Worm (Caenorhabditis elegans) whole organism, L1 larva: ENCODE data around the gene vps-22.
A peak's percentile ranks its signal among the peaks of the same experiment; 100 is the strongest.

Experiments used
- C16A3.4 ChIP-seq: fragments of 150-350 bp; optimal IDR thresholded peaks from 2 replicates; lab custom pipeline; 2014; ENCODE audit warnings: missing biosample characterization, missing genetic modification characterization
- alr-1 ChIP-seq: fragments of 200-800 bp; sonication (Bioruptor generic); optimal IDR thresholded peaks from 2 replicates; lab custom pipeline; 2018; ENCODE audit warnings: borderline replicate concordance, mild to moderate bottlenecking, missing genetic modification characterization, missing compliant biosample characterization
- aly-2 ChIP-seq: fragments of 150-350 bp; optimal IDR thresholded peaks from 2 replicates; lab custom pipeline; 2014; ENCODE audit warnings: missing biosample characterization, missing genetic modification characterization
- blmp-1 ChIP-seq: fragments of 150-350 bp; optimal IDR thresholded peaks from 2 replicates; lab custom pipeline; 2014; ENCODE audit warnings: missing biosample characterization, missing genetic modification characterization
- ceh-90 ChIP-seq: sonication (generic microtip); optimal IDR thresholded peaks from 2 replicates; lab custom pipeline; 2016; ENCODE audit warnings: missing genetic modification characterization, missing compliant biosample characterization
- dpl-1 ChIP-seq, 3 experiments: fragments of 150-350 bp in 2 of 3; sonication (generic microtip) in 1 of 3; optimal IDR thresholded peaks; 2 replicates each; lab custom pipeline; 2014 to 2017; ENCODE audit warnings: missing biosample characterization in 3 of 3, missing genetic modification characterization in 3 of 3, missing genetic modification reagents in 3 of 3
- dsc-1 ChIP-seq: sonication (generic microtip); optimal IDR thresholded peaks from 2 replicates; lab custom pipeline; 2016; ENCODE audit warnings: mild to moderate bottlenecking, missing genetic modification characterization, missing compliant biosample characterization
- efl-1 ChIP-seq, 4 experiments: fragments of 150-350 bp; optimal IDR thresholded peaks in 3 of 4; peaks in 1 of 4; 1 replicate in 1 of 4; 2 replicates in 3 of 4; lab custom pipeline; 2014; ENCODE audit warnings: missing biosample characterization in 2 of 4, missing genetic modification characterization in 2 of 4, missing genetic modification reagents in 2 of 4
- efl-3 ChIP-seq: fragments of 200-800 bp; sonication (Bioruptor generic); optimal IDR thresholded peaks from 2 replicates; lab custom pipeline; 2018; ENCODE audit warnings: mild to moderate bottlenecking, missing genetic modification characterization, missing compliant biosample characterization
- elt-3 ChIP-seq, 6 experiments: fragments of 150-350 bp in 1 of 6; sonication (generic microtip); optimal IDR thresholded peaks; 2 replicates each; lab custom pipeline; 2017 to 2018; ENCODE audit warnings: missing biosample characterization in 6 of 6, missing genetic modification characterization in 6 of 6, inconsistent platforms in 1 of 6
- fkh-10 ChIP-seq: sonication (generic microtip); optimal IDR thresholded peaks from 2 replicates; lab custom pipeline; 2017; ENCODE audit warnings: missing biosample characterization, missing genetic modification reagents, missing genetic modification characterization
- fkh-4 ChIP-seq: sonication (generic microtip); optimal IDR thresholded peaks from 2 replicates; lab custom pipeline; 2016; ENCODE audit warnings: missing compliant biosample characterization, missing genetic modification characterization, borderline replicate concordance
- hlh-17 ChIP-seq: fragments of 200-800 bp; sonication (Bioruptor generic); optimal IDR thresholded peaks from 2 replicates; lab custom pipeline; 2018; ENCODE audit warnings: missing genetic modification characterization, mild to moderate bottlenecking, missing compliant biosample characterization, moderate library complexity, borderline replicate concordance
- hlh-4 ChIP-seq: sonication (generic microtip); optimal IDR thresholded peaks from 2 replicates; lab custom pipeline; 2016; ENCODE audit warnings: mild to moderate bottlenecking, missing genetic modification characterization, missing compliant biosample characterization
- hpl-2 ChIP-seq: fragments of 150-350 bp; optimal IDR thresholded peaks from 2 replicates; lab custom pipeline; 2014; ENCODE audit warnings: missing biosample characterization, missing genetic modification reagents, missing genetic modification characterization
- irx-1 ChIP-seq: sonication (generic microtip); optimal IDR thresholded peaks from 2 replicates; lab custom pipeline; 2016; ENCODE audit warnings: missing genetic modification characterization, missing compliant biosample characterization
- isw-1 ChIP-seq: fragments of 200-800 bp; sonication (Bioruptor generic); IDR thresholded peaks from 2 replicates; pipeline ENCODE4 v1.3.6; 2022; ENCODE audit warnings: missing genetic modification characterization, missing compliant biosample characterization
- lin-14 ChIP-seq: fragments of 200-800 bp; sonication (Bioruptor generic); optimal IDR thresholded peaks from 2 replicates; lab custom pipeline; 2018; ENCODE audit warnings: mild to moderate bottlenecking, missing genetic modification characterization, moderate library complexity, missing compliant biosample characterization
- lin-15B ChIP-seq: fragments of 150-350 bp; sonication (generic microtip); optimal IDR thresholded peaks from 3 replicates; lab custom pipeline; 2014; ENCODE audit warnings: missing biosample characterization, missing genetic modification characterization
- lin-35 ChIP-seq, 2 experiments: fragments of 150-350 bp; optimal IDR thresholded peaks; 2 replicates each; lab custom pipeline; 2014; ENCODE audit warnings: missing biosample characterization in 2 of 2, missing genetic modification characterization in 2 of 2, missing genetic modification reagents in 2 of 2
- lir-3 ChIP-seq: sonication (generic microtip); optimal IDR thresholded peaks from 2 replicates; lab custom pipeline; 2016; ENCODE audit warnings: mild to moderate bottlenecking, missing genetic modification characterization, moderate library complexity, missing compliant biosample characterization; ENCODE audit not compliant: poor library complexity
- lsy-2 ChIP-seq, 2 experiments: fragments of 150-350 bp; optimal IDR thresholded peaks; 2 replicates each; lab custom pipeline; 2014; ENCODE audit warnings: missing biosample characterization in 2 of 2, missing genetic modification characterization in 2 of 2
- mep-1 ChIP-seq: fragments of 150-350 bp; optimal IDR thresholded peaks from 2 replicates; lab custom pipeline; 2014; ENCODE audit warnings: missing biosample characterization, missing genetic modification characterization
- nhr-19 ChIP-seq: fragments of 200-800 bp; sonication (Bioruptor generic); conservative IDR thresholded peaks from 2 replicates; pipeline ENCODE4 v1.3.6; 2022; ENCODE audit warnings: missing genetic modification characterization, missing compliant biosample characterization
- nhr-20 ChIP-seq: sonication (generic microtip); optimal IDR thresholded peaks from 2 replicates; lab custom pipeline; 2016; ENCODE audit warnings: mild to moderate bottlenecking, missing genetic modification characterization, missing compliant biosample characterization
- nhr-28 ChIP-seq: fragments of 150-350 bp; optimal IDR thresholded peaks from 2 replicates; lab custom pipeline; 2014; ENCODE audit warnings: missing biosample characterization, missing genetic modification characterization
- nhr-47 ChIP-seq: sonication (generic microtip); optimal IDR thresholded peaks from 2 replicates; lab custom pipeline; 2016; ENCODE audit warnings: mild to moderate bottlenecking, missing genetic modification characterization, moderate library complexity, missing compliant biosample characterization
- nhr-71 ChIP-seq: sonication (generic microtip); optimal IDR thresholded peaks from 2 replicates; lab custom pipeline; 2016; ENCODE audit warnings: mild to moderate bottlenecking, missing genetic modification characterization, moderate library complexity, missing compliant biosample characterization
- nhr-76 ChIP-seq: sonication (generic microtip); optimal IDR thresholded peaks from 2 replicates; lab custom pipeline; 2017; ENCODE audit warnings: missing biosample characterization, missing genetic modification characterization
- nhr-77 ChIP-seq: fragments of 150-350 bp; optimal IDR thresholded peaks from 2 replicates; lab custom pipeline; 2014; ENCODE audit warnings: missing biosample characterization, missing genetic modification characterization
- nhr-85 ChIP-seq: sonication (generic microtip); peaks from one replicate; lab custom pipeline; 2016; ENCODE audit warnings: missing genetic modification characterization, inconsistent platforms, missing compliant biosample characterization
- nhr-90 ChIP-seq: sonication (generic microtip); optimal IDR thresholded peaks from 2 replicates; lab custom pipeline; 2016; ENCODE audit warnings: mild to moderate bottlenecking, missing genetic modification characterization, missing compliant biosample characterization; ENCODE audit not compliant: poor library complexity
- pag-3 ChIP-seq: sonication (generic microtip); optimal IDR thresholded peaks from 2 replicates; lab custom pipeline; 2017; ENCODE audit warnings: missing genetic modification characterization, mild to moderate bottlenecking, missing compliant biosample characterization, antibody characterized with exemption, borderline replicate concordance; ENCODE audit not compliant: insufficient read depth
- pqm-1 ChIP-seq: sonication (generic microtip); optimal IDR thresholded peaks from 3 replicates; lab custom pipeline; 2017; ENCODE audit warnings: missing biosample characterization, missing genetic modification characterization
- snu-23 ChIP-seq: sonication (generic microtip); optimal IDR thresholded peaks from 2 replicates; lab custom pipeline; 2016; ENCODE audit warnings: missing genetic modification characterization, missing compliant biosample characterization
- sox-4 ChIP-seq: sonication (generic microtip); optimal IDR thresholded peaks from 2 replicates; lab custom pipeline; 2016; ENCODE audit warnings: missing genetic modification characterization, missing compliant biosample characterization
- sup-37 ChIP-seq: fragments of 200-800 bp; sonication (Bioruptor generic); optimal IDR thresholded peaks from 2 replicates; lab custom pipeline; 2018; ENCODE audit warnings: mild to moderate bottlenecking, missing genetic modification characterization, missing compliant biosample characterization
- swsn-7 ChIP-seq: sonication (generic microtip); optimal IDR thresholded peaks from 2 replicates; lab custom pipeline; 2016; ENCODE audit warnings: missing genetic modification characterization, missing compliant biosample characterization
- tbx-2 ChIP-seq: sonication (generic microtip); optimal IDR thresholded peaks from 2 replicates; lab custom pipeline; 2016; ENCODE audit warnings: missing genetic modification characterization, missing compliant biosample characterization
- unc-130 ChIP-seq: fragments of 150-350 bp; optimal IDR thresholded peaks from 2 replicates; lab custom pipeline; 2017; ENCODE audit warnings: missing biosample characterization, missing genetic modification characterization, inconsistent platforms
- unc-62 ChIP-seq: fragments of 150-350 bp; optimal IDR thresholded peaks from 2 replicates; lab custom pipeline; 2014; ENCODE audit warnings: missing biosample characterization, missing genetic modification reagents, missing genetic modification characterization
- unc-98 ChIP-seq: fragments of 200-800 bp; sonication (Bioruptor generic); IDR thresholded peaks from 2 replicates; pipeline ENCODE4 v1.3.6; 2022; ENCODE audit warnings: missing genetic modification characterization, missing compliant biosample characterization
- xbp-1 ChIP-seq: sonication (generic microtip); optimal IDR thresholded peaks from 2 replicates; lab custom pipeline; 2016; ENCODE audit warnings: missing genetic modification characterization, missing compliant biosample characterization
- zip-4 ChIP-seq: fragments of 200-800 bp; sonication (Bioruptor generic); optimal IDR thresholded peaks from 2 replicates; lab custom pipeline; 2018; ENCODE audit warnings: mild to moderate bottlenecking, missing genetic modification characterization, moderate library complexity, missing compliant biosample characterization

Gene vps-22

DNA sequence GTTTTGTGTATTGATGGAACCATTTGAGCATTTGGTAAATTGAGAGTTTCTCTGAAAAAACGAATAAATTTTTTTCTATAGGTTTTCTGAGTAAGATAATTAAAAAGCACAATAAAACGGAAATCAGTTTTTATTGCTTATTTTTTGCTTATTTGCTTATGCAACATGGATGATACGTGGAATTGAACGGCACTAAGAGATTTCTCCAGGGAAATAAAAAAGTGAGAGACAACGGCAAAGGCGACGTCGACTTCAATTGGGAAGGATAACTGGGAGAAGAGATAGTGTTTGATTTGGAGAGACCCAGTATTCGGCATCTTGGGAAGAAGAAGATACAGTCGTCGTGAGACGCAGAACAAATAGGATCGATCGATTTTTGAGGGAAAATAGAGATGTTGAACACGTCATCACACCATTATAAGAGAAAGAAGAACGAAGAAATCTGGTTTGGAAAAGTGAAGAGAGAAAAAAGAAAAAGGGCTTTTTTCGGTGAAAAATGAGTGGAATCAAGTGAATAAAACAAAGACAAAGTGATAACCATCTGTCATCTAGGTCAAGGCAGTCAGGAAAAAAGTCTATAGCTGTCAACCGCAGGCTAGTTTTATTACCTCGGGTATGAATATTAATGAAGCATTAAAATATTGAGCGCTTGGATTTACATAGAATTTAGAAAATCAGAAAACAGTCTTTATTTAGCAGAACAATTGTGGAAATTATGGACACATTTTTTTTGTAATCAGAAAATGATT, 36.0 kb upstream of the vps-22 start, which contains the start of gene tmem-131:
Gene tmem-131, minus strand, starts transcription at position 51 of the 749 bp plus-strand sequence.
- peak; percentile 24 for TF ChIP-seq nhr-90 (tag; lab: Kevin White, UChicago)
- no peak for TF ChIP-seq nhr-76 (tag; lab: Kevin White, UChicago)
- TF ChIP-seq xbp-1 (tag; lab: Kevin White, UChicago): peak; percentile 77
- TF ChIP-seq hpl-2 (GFP tag; lab: Kevin White, UChicago): no peak
- TF ChIP-seq lin-14 (GFP tag; lab: Kevin White, UChicago): peak; percentile 67
- TF ChIP-seq efl-3 (GFP tag; lab: Kevin White, UChicago): no peak
- TF ChIP-seq nhr-20 (tag; lab: Kevin White, UChicago): peak; percentile 44
- TF ChIP-seq nhr-19 (GFP tag; lab: Robert Waterston, UW): 0 out of 2 replicates have a peak, but pooled peaks have one; percentile 5
- TF ChIP-seq mep-1 (tag; lab: Kevin White, UChicago): peak; percentile 59
- TF ChIP-seq zip-4 (GFP tag; lab: Kevin White, UChicago): no peak
- TF ChIP-seq dpl-1 (GFP tag; optimal IDR thresholded peaks at IDR 0.05; lab: Kevin White, UChicago): peak in 2 of 3 experiments; percentile 27 to 34
- TF ChIP-seq lir-3 (tag; lab: Kevin White, UChicago): no peak
- TF ChIP-seq nhr-85 (tag; lab: Kevin White, UChicago): peak; percentile 93
- TF ChIP-seq alr-1 (tag; lab: Kevin White, UChicago): no peak
- peak; percentile 50 for TF ChIP-seq nhr-71 (tag; lab: Kevin White, UChicago)
- TF ChIP-seq lin-35 (GFP tag; optimal IDR thresholded peaks at IDR 0.05; lab: Kevin White, UChicago): peak; percentile 8 to 46
- TF ChIP-seq dsc-1 (tag; lab: Kevin White, UChicago): no peak
- peak in 1 of 2 experiments; percentile 24 for TF ChIP-seq efl-1 (optimal IDR thresholded peaks at IDR 0.05; lab: Kevin White, UChicago)
- peak in 1 of 2 experiments; percentile 89 for TF ChIP-seq efl-1 (GFP tag; optimal IDR thresholded peaks at IDR 0.05 in 1 of 2; lab: Kevin White, UChicago)
- TF ChIP-seq pqm-1 (tag; lab: Kevin White, UChicago): no peak
- TF ChIP-seq lsy-2 (tag; optimal IDR thresholded peaks at IDR 0.05; lab: Kevin White, UChicago): peak; percentile 7 to 47
- TF ChIP-seq tbx-2: peak; percentile 4
- TF ChIP-seq irx-1 (tag; lab: Kevin White, UChicago): peak; percentile 11
- no peak for TF ChIP-seq unc-62 (GFP tag; lab: Kevin White, UChicago)
- TF ChIP-seq fkh-4: no peak
- peak in 2 of 6 experiments; percentile 67 to 73 for TF ChIP-seq elt-3 (tag; optimal IDR thresholded peaks at IDR 0.05; lab: Kevin White, UChicago)
- TF ChIP-seq snu-23 (GFP tag; lab: Kevin White, UChicago): peak; percentile 55
- TF ChIP-seq unc-98 (GFP tag; lab: Robert Waterston, UW): no peak
- peak; percentile 94 for TF ChIP-seq blmp-1 (tag; lab: Kevin White, UChicago)
- TF ChIP-seq hlh-17 (GFP tag; lab: Kevin White, UChicago): no peak
- peak; percentile 35 for TF ChIP-seq C16A3.4 (tag; lab: Kevin White, UChicago)

ce11 chrIII:4987666-4988065, 25.4 kb upstream of the vps-22 start:
- no peak for TF ChIP-seq swsn-7
- no peak for TF ChIP-seq nhr-28 (tag; lab: Kevin White, UChicago)
- no peak for TF ChIP-seq efl-1 (optimal IDR thresholded peaks at IDR 0.05; lab: Kevin White, UChicago)
- peak in 1 of 2 experiments; percentile 43 for TF ChIP-seq efl-1 (GFP tag; optimal IDR thresholded peaks at IDR 0.05 in 1 of 2; lab: Kevin White, UChicago)
- TF ChIP-seq efl-3 (GFP tag; lab: Kevin White, UChicago): no peak
- no peak for TF ChIP-seq fkh-10

ce11 chrIII:4986790-4987259, 24.5 kb upstream of the vps-22 start, which contains the start of the genes C27F2.10 and wdr-60:
Gene C27F2.10, minus strand, starts transcription at chrIII:4986898.
Gene wdr-60, plus strand, starts transcription at chrIII:4987209.
- TF ChIP-seq pag-3 (tag; lab: Kevin White, UChicago): no peak
- TF ChIP-seq isw-1 (GFP tag; lab: Robert Waterston, UW): 0 out of 2 replicates have a peak, but pooled peaks have one; percentile 1
- TF ChIP-seq sox-4 (tag; lab: Kevin White, UChicago): no peak
- peak; percentile 58 to 89 for TF ChIP-seq efl-1 (optimal IDR thresholded peaks at IDR 0.05; lab: Kevin White, UChicago)
- peak; percentile 88 to 98 for TF ChIP-seq efl-1 (GFP tag; optimal IDR thresholded peaks at IDR 0.05 in 1 of 2; lab: Kevin White, UChicago)
- peak; percentile 75 to 89 (median 86) for TF ChIP-seq dpl-1 (GFP tag; optimal IDR thresholded peaks at IDR 0.05; lab: Kevin White, UChicago)
- TF ChIP-seq C16A3.4 (tag; lab: Kevin White, UChicago): peak; percentile 10
- no peak for TF ChIP-seq nhr-77
- TF ChIP-seq blmp-1 (tag; lab: Kevin White, UChicago): peak; percentile 51
- TF ChIP-seq hpl-2 (GFP tag; lab: Kevin White, UChicago): no peak
- no peak for TF ChIP-seq hlh-4 (tag; lab: Kevin White, UChicago)
- peak; percentile 34 for TF ChIP-seq lin-15B
- TF ChIP-seq unc-130 (tag; lab: Kevin White, UChicago): no peak
- TF ChIP-seq ceh-90 (tag; lab: Kevin White, UChicago): peak; percentile 61
- no peak for TF ChIP-seq zip-4 (GFP tag; lab: Kevin White, UChicago)
- no peak for TF ChIP-seq aly-2 (tag; lab: Kevin White, UChicago)
- TF ChIP-seq lin-14 (GFP tag; lab: Kevin White, UChicago): no peak
- TF ChIP-seq snu-23 (GFP tag; lab: Kevin White, UChicago): peak; percentile 10
- TF ChIP-seq nhr-47 (tag; lab: Kevin White, UChicago): peak; percentile 57
- no peak for TF ChIP-seq sup-37 (GFP tag; lab: Kevin White, UChicago)
